Worm (Caenorhabditis elegans) whole organism, young adult: ENCODE measurements around the gene ipla-1.

Experiments used
- B0035.1 ChIP-seq: sonication (generic microtip); optimal IDR thresholded peaks from 2 replicates; lab custom pipeline; 2016; ENCODE audit warnings: missing genetic modification characterization, mild to moderate bottlenecking, missing compliant biosample characterization, missing genotype, missing genetic modification reagents
- B0261.1 ChIP-seq: sonication (generic microtip); optimal IDR thresholded peaks from 2 replicates; lab custom pipeline; 2016; ENCODE audit warnings: mild to moderate bottlenecking, missing genetic modification characterization, moderate library complexity, missing compliant biosample characterization
- B0336.3 ChIP-seq: fragments of 200-800 bp; sonication (Bioruptor generic); IDR thresholded peaks from 2 replicates; pipeline ENCODE4 v1.3.6; 2022; ENCODE audit warnings: missing genetic modification characterization, missing compliant biosample characterization
- C17E4.6 ChIP-seq: fragments of 200-800 bp; sonication (Bioruptor generic); IDR thresholded peaks from 2 replicates; pipeline ENCODE4 v1.3.6; 2022; ENCODE audit warnings: missing genetic modification reagents, missing genetic modification characterization, missing compliant biosample characterization
- F10E7.11 ChIP-seq: sonication (generic microtip); optimal IDR thresholded peaks from 2 replicates; lab custom pipeline; 2017; ENCODE audit warnings: mild to moderate bottlenecking, missing genetic modification characterization, moderate library complexity, missing compliant biosample characterization
- F22D6.2 ChIP-seq: sonication (generic microtip); optimal IDR thresholded peaks from 2 replicates; lab custom pipeline; 2016; ENCODE audit warnings: mild to moderate bottlenecking, missing genetic modification characterization, missing compliant biosample characterization
- F52B5.7 ChIP-seq: sonication (generic microtip); optimal IDR thresholded peaks from 2 replicates; lab custom pipeline; 2016; ENCODE audit warnings: mild to moderate bottlenecking, missing genetic modification characterization, missing compliant biosample characterization
- F55B11.4 ChIP-seq: sonication (generic microtip); optimal IDR thresholded peaks from 2 replicates; lab custom pipeline; 2016; ENCODE audit warnings: missing compliant biosample characterization, missing genetic modification characterization, borderline replicate concordance; ENCODE audit not compliant: insufficient read depth
- T07F8.4 ChIP-seq: sonication (generic microtip); optimal IDR thresholded peaks from 2 replicates; lab custom pipeline; 2016; ENCODE audit warnings: mild to moderate bottlenecking, missing genetic modification characterization, moderate library complexity, missing compliant biosample characterization
- T26A5.8 ChIP-seq: sonication (generic microtip); optimal IDR thresholded peaks from 2 replicates; lab custom pipeline; 2016; ENCODE audit warnings: missing genetic modification characterization, missing compliant biosample characterization
- Y53F4B.3 ChIP-seq: fragments of 200-800 bp; sonication (Bioruptor generic); IDR thresholded peaks from 2 replicates; pipeline ENCODE4 v1.3.6; 2022; ENCODE audit warnings: missing genetic modification reagents, missing genetic modification characterization, missing compliant biosample characterization
- Y56A3A.18 ChIP-seq: fragments of 200-800 bp; sonication (Bioruptor generic); IDR thresholded peaks from 2 replicates; pipeline ENCODE4 v1.3.6; 2022; ENCODE audit warnings: missing genetic modification reagents, missing genetic modification characterization, missing compliant biosample characterization
- ZK185.1 ChIP-seq: sonication (generic microtip); optimal IDR thresholded peaks from 2 replicates; lab custom pipeline; 2016; ENCODE audit warnings: mild to moderate bottlenecking, missing genetic modification characterization, missing compliant biosample characterization; ENCODE audit not compliant: poor library complexity, severe bottlenecking
- aptf-3 ChIP-seq: fragments of 200-800 bp; sonication (Bioruptor generic); IDR thresholded peaks from 2 replicates; pipeline ENCODE4 v1.3.6; 2022; ENCODE audit warnings: missing genetic modification characterization, missing compliant biosample characterization
- attf-3 ChIP-seq: fragments of 200-800 bp; sonication (Bioruptor generic); conservative IDR thresholded peaks from 2 replicates; pipeline ENCODE4 v1.3.6; 2022; ENCODE audit warnings: missing genetic modification reagents, missing genetic modification characterization, missing compliant biosample characterization
- bed-1 ChIP-seq: fragments of 200-800 bp; sonication (Bioruptor generic); IDR thresholded peaks from 2 replicates; pipeline ENCODE4 v1.3.6; 2022; ENCODE audit warnings: missing genetic modification reagents, missing genetic modification characterization, missing compliant biosample characterization
- ceh-40 ChIP-seq: fragments of 200-800 bp; sonication (Bioruptor generic); IDR thresholded peaks from 2 replicates; pipeline ENCODE4 v1.3.6; 2022; ENCODE audit warnings: missing genetic modification characterization, missing compliant biosample characterization
- ceh-58 ChIP-seq: fragments of 200-800 bp; sonication (Bioruptor generic); IDR thresholded peaks from 2 replicates; pipeline ENCODE4 v1.3.6; 2022; ENCODE audit warnings: missing genetic modification characterization, missing compliant biosample characterization
- chd-7 ChIP-seq: sonication (generic microtip); optimal IDR thresholded peaks from 2 replicates; lab custom pipeline; 2016; ENCODE audit warnings: mild to moderate bottlenecking, missing genetic modification characterization, moderate library complexity, missing compliant biosample characterization
- die-1 ChIP-seq: sonication (generic microtip); optimal IDR thresholded peaks from 2 replicates; lab custom pipeline; 2016; ENCODE audit warnings: missing genotype, mild to moderate bottlenecking, missing genetic modification characterization, missing compliant biosample characterization
- dox-1 ChIP-seq: fragments of 200-800 bp; sonication (Bioruptor generic); IDR thresholded peaks from 2 replicates; pipeline ENCODE4 v1.3.6; 2022; ENCODE audit warnings: missing genetic modification reagents, missing genetic modification characterization, missing compliant biosample characterization
- dpl-1 ChIP-seq: fragments of 150-350 bp; optimal IDR thresholded peaks from 2 replicates; lab custom pipeline; 2014; ENCODE audit warnings: missing biosample characterization, missing genetic modification reagents, missing genetic modification characterization
- egl-18 ChIP-seq: fragments of 200-800 bp; sonication (Bioruptor generic); IDR thresholded peaks from 2 replicates; pipeline ENCODE4 v1.3.6; 2022; ENCODE audit warnings: missing genetic modification reagents, missing genetic modification characterization, missing compliant biosample characterization
- ekl-4 ChIP-seq: fragments of 200-800 bp; sonication (Bioruptor generic); IDR thresholded peaks from 2 replicates; pipeline ENCODE4 v1.3.6; 2022; ENCODE audit warnings: missing genetic modification reagents, missing genetic modification characterization, missing compliant biosample characterization
- fkh-3 ChIP-seq: sonication (generic microtip); optimal IDR thresholded peaks from 2 replicates; lab custom pipeline; 2016; ENCODE audit warnings: mild to moderate bottlenecking, missing genetic modification characterization, missing compliant biosample characterization
- hsf-1 ChIP-seq: fragments of 200-800 bp; sonication (Bioruptor generic); IDR thresholded peaks from 2 replicates; pipeline ENCODE4 v1.3.6; 2022; ENCODE audit warnings: missing genetic modification reagents, missing genetic modification characterization, missing compliant biosample characterization
- let-526 ChIP-seq: fragments of 200-800 bp; sonication (Bioruptor generic); IDR thresholded peaks from 2 replicates; pipeline ENCODE4 v1.3.6; 2022; ENCODE audit warnings: missing genetic modification reagents, missing genetic modification characterization, missing compliant biosample characterization
- let-607 ChIP-seq, 2 experiments: fragments of 200-800 bp in 1 of 2; sonication (Bioruptor generic) in 1 of 2; sonication (generic microtip) in 1 of 2; optimal IDR thresholded peaks; 2 replicates each; lab custom pipeline; 2016 to 2018; ENCODE audit warnings: mild to moderate bottlenecking in 2 of 2, missing compliant biosample characterization in 2 of 2, missing genetic modification characterization in 2 of 2, moderate library complexity in 2 of 2, missing genotype in 1 of 2
- lin-40 ChIP-seq: sonication (generic microtip); optimal IDR thresholded peaks from 2 replicates; lab custom pipeline; 2016; ENCODE audit warnings: missing genetic modification characterization, mild to moderate bottlenecking, missing compliant biosample characterization, missing genotype, missing genetic modification reagents
- lir-1 ChIP-seq: fragments of 200-800 bp; sonication (Bioruptor generic); conservative IDR thresholded peaks from 2 replicates; pipeline ENCODE4 v1.3.6; 2022; ENCODE audit warnings: missing genetic modification reagents, missing genetic modification characterization, missing compliant biosample characterization
- lsl-1 ChIP-seq: fragments of 200-800 bp; sonication (Bioruptor generic); optimal IDR thresholded peaks from 2 replicates; lab custom pipeline; 2018; ENCODE audit warnings: mild to moderate bottlenecking, missing genetic modification characterization, moderate library complexity, missing compliant biosample characterization
- madf-10 ChIP-seq: sonication (generic microtip); optimal IDR thresholded peaks from 2 replicates; lab custom pipeline; 2016; ENCODE audit warnings: mild to moderate bottlenecking, missing genetic modification characterization, missing compliant biosample characterization
- madf-6 ChIP-seq: fragments of 200-800 bp; sonication (Bioruptor generic); IDR thresholded peaks from 2 replicates; pipeline ENCODE4 v1.3.6; 2022; ENCODE audit warnings: missing genetic modification reagents, missing genetic modification characterization, missing compliant biosample characterization
- mcd-1 ChIP-seq: fragments of 200-800 bp; sonication (Bioruptor generic); IDR thresholded peaks from 2 replicates; pipeline ENCODE4 v1.3.6; 2022; ENCODE audit warnings: missing genetic modification reagents, missing genetic modification characterization, missing compliant biosample characterization
- mxl-1 ChIP-seq: sonication (generic microtip); optimal IDR thresholded peaks from 2 replicates; lab custom pipeline; 2016; ENCODE audit warnings: missing genetic modification characterization, missing compliant biosample characterization
- nhr-120 ChIP-seq: fragments of 200-800 bp; sonication (Bioruptor generic); IDR thresholded peaks from 2 replicates; pipeline ENCODE4 v1.3.6; 2022; ENCODE audit warnings: missing genetic modification characterization, missing compliant biosample characterization
- nhr-80 ChIP-seq: sonication (generic microtip); optimal IDR thresholded peaks from 2 replicates; lab custom pipeline; 2016; ENCODE audit warnings: missing genetic modification characterization, missing compliant biosample characterization
- pbrm-1 ChIP-seq: fragments of 200-800 bp; sonication (Bioruptor generic); IDR thresholded peaks from 2 replicates; pipeline ENCODE4 v1.3.6; 2022; ENCODE audit warnings: missing genetic modification reagents, missing genetic modification characterization, missing compliant biosample characterization
- pha-4 ChIP-seq: fragments of 150-350 bp; sonication (generic microtip); optimal IDR thresholded peaks from 2 replicates; lab custom pipeline; 2014; ENCODE audit warnings: missing biosample characterization, missing genetic modification reagents, missing genetic modification characterization
- rcor-1 ChIP-seq: fragments of 200-800 bp; sonication (Bioruptor generic); IDR thresholded peaks from 2 replicates; pipeline ENCODE4 v1.3.6; 2022; ENCODE audit warnings: missing genetic modification reagents, missing genetic modification characterization, missing compliant biosample characterization
- rec-8 ChIP-seq, 2 experiments: sonication (generic microtip); optimal IDR thresholded peaks; 2 replicates each; lab custom pipeline; 2016; ENCODE audit warnings: mild to moderate bottlenecking in 2 of 2, missing genetic modification characterization in 2 of 2, missing genetic modification reagents in 2 of 2, missing genotype in 2 of 2, missing biosample characterization in 1 of 2, missing compliant biosample characterization in 1 of 2, moderate library complexity in 1 of 2
- sdz-38 ChIP-seq: sonication (generic microtip); optimal IDR thresholded peaks from 2 replicates; lab custom pipeline; 2016; ENCODE audit warnings: missing genotype, missing genetic modification characterization, missing compliant biosample characterization
- sea-2 ChIP-seq: fragments of 200-800 bp; sonication (Bioruptor generic); IDR thresholded peaks from 2 replicates; pipeline ENCODE4 v1.3.6; 2022; ENCODE audit warnings: missing genetic modification characterization, missing compliant biosample characterization
- somi-1 ChIP-seq: fragments of 200-800 bp; sonication (Bioruptor generic); optimal IDR thresholded peaks from 2 replicates; lab custom pipeline; 2018; ENCODE audit warnings: mild to moderate bottlenecking, missing genetic modification characterization, missing compliant biosample characterization
- xnd-1 ChIP-seq: sonication (generic microtip); optimal IDR thresholded peaks from 2 replicates; lab custom pipeline; 2016; ENCODE audit warnings: missing genotype, missing genetic modification reagents, missing genetic modification characterization, missing compliant biosample characterization
- zfh-2 ChIP-seq: fragments of 200-800 bp; sonication (Bioruptor generic); conservative IDR thresholded peaks from 2 replicates; pipeline ENCODE4 v1.3.6; 2022; ENCODE audit warnings: missing genetic modification reagents, missing genetic modification characterization, missing compliant biosample characterization
- ztf-22 ChIP-seq: fragments of 200-800 bp; sonication (Bioruptor generic); optimal IDR thresholded peaks from 2 replicates; lab custom pipeline; 2018; ENCODE audit warnings: mild to moderate bottlenecking, missing genetic modification characterization, moderate library complexity, missing compliant biosample characterization
- ztf-25 ChIP-seq: fragments of 200-800 bp; sonication (Bioruptor generic); IDR thresholded peaks from 2 replicates; pipeline ENCODE4 v1.3.6; 2022; ENCODE audit warnings: missing genetic modification reagents, missing genetic modification characterization, missing compliant biosample characterization
- ztf-3 ChIP-seq: fragments of 200-800 bp; sonication (Bioruptor generic); optimal IDR thresholded peaks from 2 replicates; lab custom pipeline; 2018; ENCODE audit warnings: mild to moderate bottlenecking, missing genetic modification characterization, missing compliant biosample characterization
- ztf-6 ChIP-seq: fragments of 200-800 bp; sonication (Bioruptor generic); IDR thresholded peaks from 2 replicates; pipeline ENCODE4 v1.3.6; 2022; ENCODE audit warnings: missing genetic modification reagents, missing genetic modification characterization, missing compliant biosample characterization

Gene ipla-1

ce11 chrII:4590660-4591059 is 10.5 kb downstream of the ipla-1 start (continued):
- TF ChIP-seq nhr-120 (no peak), ztf-25 (GFP tag; lab: Robert Waterston, UW) (peak; percentile 71; the same call in 1 of the 2 replicates), sdz-38 (tag; lab: Kevin White, UChicago) (no peak), zfh-2 (GFP tag; lab: Robert Waterston, UW) (no peak), pbrm-1 (GFP tag; lab: Robert Waterston, UW) (peak; percentile 70), mxl-1 (tag; lab: Kevin White, UChicago) (no peak), lin-40 (no peak), F10E7.11 (tag; lab: Kevin White, UChicago) (no peak), ztf-3 (GFP tag; lab: Kevin White, UChicago) (no peak), B0261.1 (tag; lab: Kevin White, UChicago) (no peak), ekl-4 (GFP tag; lab: Robert Waterston, UW) (0 out of 2 replicates have a peak, but pooled peaks have one; percentile 48), dox-1 (no peak), T26A5.8 (no peak), nhr-80 (no peak), Y53F4B.3 (GFP tag; lab: Robert Waterston, UW) (no peak), C17E4.6 (GFP tag; lab: Robert Waterston, UW) (no peak), F22D6.2 (tag; lab: Kevin White, UChicago) (no peak), dpl-1 (no peak), ceh-40 (no peak), Y56A3A.18 (GFP tag; lab: Robert Waterston, UW) (no peak), chd-7 (tag; lab: Kevin White, UChicago) (no peak), B0336.3 (GFP tag; lab: Robert Waterston, UW) (peak; percentile 52; the same call in 1 of the 2 replicates), madf-10 (tag; lab: Kevin White, UChicago) (no peak), lir-1 (GFP tag; lab: Robert Waterston, UW) (no peak), egl-18 (GFP tag; lab: Robert Waterston, UW) (no peak), ztf-22 (no peak), hsf-1 (GFP tag; lab: Robert Waterston, UW) (peak; percentile 43; the same call in 1 of the 2 replicates), pha-4 (no peak), sea-2 (GFP tag; lab: Robert Waterston, UW) (no peak), xnd-1 (tag; lab: Kevin White, UChicago) (no peak), rcor-1 (GFP tag; lab: Robert Waterston, UW) (no peak), aptf-3 (GFP tag; lab: Robert Waterston, UW) (0 out of 2 replicates have a peak, but pooled peaks have one; percentile 42), F55B11.4 (tag; lab: Kevin White, UChicago) (no peak), ztf-6 (GFP tag; lab: Robert Waterston, UW) (no peak), T07F8.4 (tag; lab: Kevin White, UChicago) (no peak), ZK185.1 (tag; lab: Kevin White, UChicago) (no peak), F52B5.7 (tag; lab: Kevin White, UChicago) (no peak), let-607 (tag; optimal IDR thresholded peaks at IDR 0.05; lab: Kevin White, UChicago) (no peak), somi-1 (GFP tag; lab: Kevin White, UChicago) (no peak), ceh-58 (GFP tag; lab: Robert Waterston, UW) (no peak), die-1 (tag; lab: Kevin White, UChicago) (no peak), madf-6 (GFP tag; lab: Robert Waterston, UW) (peak; percentile 15; the same call in 1 of the 2 replicates), let-526 (GFP tag; lab: Robert Waterston, UW) (no peak), fkh-3 (no peak), B0035.1 (tag; lab: Kevin White, UChicago) (no peak), lsl-1 (GFP tag; lab: Kevin White, UChicago) (peak; percentile 35), bed-1 (GFP tag; lab: Robert Waterston, UW) (no peak), mcd-1 (GFP tag; lab: Robert Waterston, UW) (no peak), attf-3 (GFP tag; lab: Robert Waterston, UW) (no peak), rec-8 (tag; optimal IDR thresholded peaks at IDR 0.05; lab: Kevin White, UChicago) (no peak)
